Fruit fly (Drosophila melanogaster): ENCODE data around the gene FucT6.

FucT6 gene

dm6 chrX:11714529-11715262 lies 4.9 kb upstream of the FucT6 start (continued):
- TF ChIP-seq Bdp1 (GFP tag; optimal IDR thresholded peaks at IDR 0.05) (no peak), usp (GFP tag; optimal IDR thresholded peaks at IDR 0.05) (no peak), Antp (GFP tag; optimal IDR thresholded peaks at IDR 0.05) (peak; percentile 77), tx (GFP tag; optimal IDR thresholded peaks at IDR 0.05) (peak; percentile 60), CG9817 (tag; optimal IDR thresholded peaks at IDR 0.05) (peak; percentile 51), pho (GFP tag; optimal IDR thresholded peaks at IDR 0.05) (peak; percentile 79), Hr39 (optimal IDR thresholded peaks at IDR 0.05) (no peak), wor (GFP tag; IDR thresholded peaks at IDR 0.05) (no peak), dati (GFP tag; IDR thresholded peaks at IDR 0.05) (0 out of 2 replicates have a peak, but pooled peaks have one; percentile 15), sima (GFP tag; optimal IDR thresholded peaks at IDR 0.05) (no peak), CG31441 (GFP tag; IDR thresholded peaks at IDR 0.05) (peak; percentile 63; the same call in 1 of the 2 replicates), seq (GFP tag; IDR thresholded peaks at IDR 0.05) (peak; percentile 62), luna (GFP tag; optimal IDR thresholded peaks at IDR 0.05) (no peak), unpg (GFP tag; optimal IDR thresholded peaks at IDR 0.05) (peak; percentile 66), chn (GFP tag; optimal IDR thresholded peaks at IDR 0.05) (peak; percentile 25), CG4424 (GFP tag; optimal IDR thresholded peaks at IDR 0.05) (no peak), shn (GFP tag; optimal IDR thresholded peaks at IDR 0.05) (peak; percentile 75), corto (GFP tag; optimal IDR thresholded peaks at IDR 0.05) (no peak), CG16863 (GFP tag; optimal IDR thresholded peaks at IDR 0.05) (peak; percentile 68), CG11504 (tag; optimal IDR thresholded peaks at IDR 0.05) (peak; percentile 71), gsb (GFP tag; IDR thresholded peaks at IDR 0.05) (no peak), HmgD (GFP tag; optimal IDR thresholded peaks at IDR 0.05) (no peak), bab2 (GFP tag; optimal IDR thresholded peaks at IDR 0.05) (peak; percentile 78), Ptx1 (GFP tag; IDR thresholded peaks at IDR 0.05) (peak; percentile 85), Atf-2 (GFP tag; optimal IDR thresholded peaks at IDR 0.05) (peak; percentile 1), CG10959 (GFP tag; IDR thresholded peaks at IDR 0.05) (peak; percentile 55), CG7556 (GFP tag; optimal IDR thresholded peaks at IDR 0.05) (peak; percentile 66), CG4730 (GFP tag; IDR thresholded peaks at IDR 0.05) (peak; percentile 65), D19B (GFP tag; optimal IDR thresholded peaks at IDR 0.05) (peak; percentile 42), Gsc (GFP tag; IDR thresholded peaks at IDR 0.05) (no peak), CG18764 (GFP tag; optimal IDR thresholded peaks at IDR 0.05) (no peak), CoRest (tag; optimal IDR thresholded peaks at IDR 0.05) (peak; percentile 65), CG8281 (tag; optimal IDR thresholded peaks at IDR 0.05) (no peak), CG6854 (GFP tag; optimal IDR thresholded peaks at IDR 0.05) (no peak), CG15601 (tag; optimal IDR thresholded peaks at IDR 0.05) (no peak), CG10267 (tag; optimal IDR thresholded peaks at IDR 0.05) (peak; percentile 36), CG16813 (GFP tag; IDR thresholded peaks at IDR 0.05; ENCODE audit: partially characterized antibody) (0 out of 3 replicates have a peak, but pooled peaks have one; percentile 35), Hr51 (GFP tag; optimal IDR thresholded peaks at IDR 0.05) (peak; percentile 65 to 75), vvl (GFP tag; IDR thresholded peaks at IDR 0.05) (peak; percentile 62), dimm (GFP tag; IDR thresholded peaks at IDR 0.05) (no peak), Bteb2 (GFP tag; optimal IDR thresholded peaks at IDR 0.05) (no peak), CG12219 (GFP tag; optimal IDR thresholded peaks at IDR 0.05) (peak; percentile 53), fru (optimal IDR thresholded peaks at IDR 0.05) (no peak), CG2129 (GFP tag; IDR thresholded peaks at IDR 0.05; ENCODE audit: partially characterized antibody) (0 out of 2 replicates have a peak, but pooled peaks have one; percentile 10), CG7745 (tag; optimal IDR thresholded peaks at IDR 0.05) (peak; percentile 1), abd-A (tag; optimal IDR thresholded peaks at IDR 0.05) (peak; percentile 22), trem (tag; optimal IDR thresholded peaks at IDR 0.05) (peak; percentile 98), org-1 (GFP tag; optimal IDR thresholded peaks at IDR 0.05) (peak; percentile 71), Xbp1 (GFP tag; optimal IDR thresholded peaks at IDR 0.05) (peak; percentile 58), ERR (GFP tag; optimal IDR thresholded peaks at IDR 0.05) (no peak), CG4404 (GFP tag; IDR thresholded peaks at IDR 0.05) (peak; percentile 65)

Data from whole organism, embryonic.